Worm (Caenorhabditis elegans): ENCODE data around the gene ugt-22.

The ugt-22 gene

DNA sequence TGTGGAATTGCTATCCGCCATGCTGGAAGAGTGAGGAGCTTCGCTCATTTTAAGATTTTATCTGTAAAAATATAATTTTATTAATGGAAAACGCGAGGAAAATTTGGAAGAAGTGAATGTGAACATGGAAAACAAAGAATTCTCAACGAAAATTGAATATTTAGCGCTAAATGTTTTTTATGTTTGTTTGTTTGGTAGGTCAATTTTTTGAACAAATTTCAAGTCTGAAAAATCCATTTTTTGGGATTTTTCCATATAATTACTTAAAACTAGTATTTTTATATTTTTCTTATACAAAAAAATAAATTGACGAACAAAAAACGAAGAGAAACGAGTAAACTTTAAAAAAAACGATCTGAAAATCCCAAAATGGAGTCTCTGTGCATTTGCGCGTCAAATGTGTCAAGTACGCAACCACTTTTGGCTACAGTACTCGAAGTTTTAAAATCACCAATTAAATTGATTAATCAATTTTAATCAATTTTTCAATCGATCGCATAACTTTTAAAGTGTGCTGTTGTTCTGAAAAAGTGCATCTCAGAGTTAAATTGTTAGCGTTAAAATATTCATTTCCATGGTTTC is 27.9 kb downstream of the ugt-22 start, which contains the start of gene fbxa-215:
Gene fbxa-215, minus strand, starts transcription at position 61 of the 582 bp plus-strand sequence.
- TF ChIP-seq aly-2 (tag; optimal IDR thresholded peaks at IDR 0.05) = no peak
- no peak for TF ChIP-seq ztf-1 (GFP tag; conservative IDR thresholded peaks at IDR 0.05)
- TF ChIP-seq crh-2 (tag; optimal IDR thresholded peaks at IDR 0.05) = no peak
- no peak for TF ChIP-seq nhr-77 (tag; optimal IDR thresholded peaks at IDR 0.05)
- no peak for TF ChIP-seq Y55F3AM.14 (GFP tag; optimal IDR thresholded peaks at IDR 0.05)
- no peak for TF ChIP-seq lin-13 (GFP tag; optimal IDR thresholded peaks at IDR 0.05)
- no peak for TF ChIP-seq gmeb-1 (tag; optimal IDR thresholded peaks at IDR 0.05)
- TF ChIP-seq C34F6.9 (tag; optimal IDR thresholded peaks at IDR 0.05) = no peak
- no peak for TF ChIP-seq skn-1 (tag; optimal IDR thresholded peaks at IDR 0.05)
- TF ChIP-seq lsy-2 (tag; optimal IDR thresholded peaks at IDR 0.05) = no peak
- TF ChIP-seq nhr-129 (tag; optimal IDR thresholded peaks at IDR 0.05) = no peak
- no peak for TF ChIP-seq nhr-23 (tag; optimal IDR thresholded peaks at IDR 0.05)
- no peak for TF ChIP-seq ceh-82 (tag; optimal IDR thresholded peaks at IDR 0.05)
- no peak for TF ChIP-seq sma-9 (GFP tag; optimal IDR thresholded peaks at IDR 0.05)
- no peak for TF ChIP-seq sma-9 (tag; optimal IDR thresholded peaks at IDR 0.05)
- TF ChIP-seq elt-1 (tag; optimal IDR thresholded peaks at IDR 0.05) = no peak

DNA sequence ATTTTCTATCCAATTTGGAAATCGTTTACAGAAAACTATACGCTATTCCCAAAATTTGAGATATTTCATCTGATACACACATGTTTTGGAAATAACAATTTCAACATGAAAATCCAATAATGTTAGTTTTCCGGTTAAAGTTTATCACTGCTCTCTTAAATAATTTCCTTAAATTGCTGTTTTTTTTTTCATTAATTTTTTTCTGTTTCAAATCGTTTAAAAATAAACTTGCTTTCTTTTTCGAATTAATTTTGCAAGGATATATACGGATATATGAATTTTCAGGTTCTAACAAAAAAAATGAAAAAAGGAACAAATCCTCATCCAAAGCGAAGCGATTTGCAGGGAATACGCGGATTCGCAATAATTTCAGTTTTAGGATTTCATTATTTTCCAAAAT is 34.4 kb downstream of the ugt-22 start, which contains the start of gene oac-48:
Gene oac-48, plus strand, starts transcription at position 301 of the 400 bp plus-strand sequence.
- TF ChIP-seq F13H6.1 (tag; optimal IDR thresholded peaks at IDR 0.05) (no peak), nhr-77 (tag; optimal IDR thresholded peaks at IDR 0.05) (no peak), fos-1 (tag; optimal IDR thresholded peaks at IDR 0.05) (no peak), mbf-1 (tag; optimal IDR thresholded peaks at IDR 0.05) (no peak), ztf-11 (tag; optimal IDR thresholded peaks at IDR 0.05) (no peak), sem-4 (tag; optimal IDR thresholded peaks at IDR 0.05) (no peak), lin-11 (tag; optimal IDR thresholded peaks at IDR 0.05) (no peak), gmeb-1 (tag; optimal IDR thresholded peaks at IDR 0.05) (no peak), ceh-16 (tag; optimal IDR thresholded peaks at IDR 0.05) (no peak), lin-13 (GFP tag; optimal IDR thresholded peaks at IDR 0.05) (no peak), nhr-11 (tag; optimal IDR thresholded peaks at IDR 0.05) (no peak), snpc-4 (tag; optimal IDR thresholded peaks at IDR 0.05) (no peak), nhr-21 (tag; optimal IDR thresholded peaks at IDR 0.05) (no peak), egl-27 (tag; optimal IDR thresholded peaks at IDR 0.05) (no peak), alr-1 (tag; optimal IDR thresholded peaks at IDR 0.05) (no peak), ceh-82 (tag; optimal IDR thresholded peaks at IDR 0.05) (no peak), zag-1 (tag; optimal IDR thresholded peaks at IDR 0.05) (no peak), nhr-237 (tag; optimal IDR thresholded peaks at IDR 0.05) (no peak)

DNA sequence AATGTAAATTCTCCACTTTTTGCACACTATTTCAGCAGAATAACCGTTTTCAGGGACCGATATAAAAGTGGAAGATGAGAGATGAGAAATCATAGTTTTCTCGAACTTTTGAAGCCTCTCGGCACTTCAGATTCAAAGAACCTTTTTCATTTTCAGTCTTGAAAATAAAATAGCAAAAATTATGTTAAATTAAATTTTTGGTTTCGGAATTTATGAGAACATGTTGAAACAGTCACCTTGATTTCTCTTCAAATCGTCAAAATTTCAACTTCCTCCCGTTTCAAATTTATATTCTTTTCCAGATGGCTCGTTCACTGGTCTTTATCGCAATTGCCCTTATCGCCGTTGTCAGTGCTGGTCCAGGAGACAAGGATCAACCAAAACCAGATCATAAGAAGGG is 39.6 kb downstream of the ugt-22 start, which contains the start of gene srlf-26:
Gene srlf-26, plus strand, starts transcription at position 301 of the 400 bp plus-strand sequence.
- no peak for TF ChIP-seq nhr-6 (tag; optimal IDR thresholded peaks at IDR 0.05)
- no peak for TF ChIP-seq egl-27 (tag; optimal IDR thresholded peaks at IDR 0.05)
- TF ChIP-seq nhr-237 (tag; optimal IDR thresholded peaks at IDR 0.05) = no peak
- TF ChIP-seq lsy-2 (tag; optimal IDR thresholded peaks at IDR 0.05) = no peak
- TF ChIP-seq blmp-1 (tag; optimal IDR thresholded peaks at IDR 0.05; ENCODE audit: insufficient read depth) = no peak
- TF ChIP-seq C34F6.9 (tag; optimal IDR thresholded peaks at IDR 0.05) = no peak

DNA sequence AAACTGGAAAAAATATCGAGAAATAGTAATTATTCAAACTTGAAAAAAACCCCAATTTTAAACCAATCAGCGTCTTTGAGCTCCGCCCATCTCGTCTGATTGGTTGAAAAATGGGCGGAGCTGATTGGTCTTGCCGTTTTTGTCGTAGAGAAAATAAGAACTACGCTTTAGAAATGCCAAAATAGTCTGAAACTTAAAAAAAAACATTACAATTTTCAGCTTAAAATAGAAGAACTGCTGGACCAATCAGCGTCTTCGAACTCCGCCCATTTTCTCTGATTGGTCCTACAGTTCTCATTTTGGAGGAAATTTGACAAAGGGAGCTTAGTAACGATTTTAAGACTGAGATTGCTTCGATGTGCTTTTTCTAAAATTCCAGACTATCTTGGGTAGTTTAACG is 40.4 kb downstream of the ugt-22 start:
- no peak for TF ChIP-seq blmp-1 (tag; optimal IDR thresholded peaks at IDR 0.05; ENCODE audit: insufficient read depth)

DNA sequence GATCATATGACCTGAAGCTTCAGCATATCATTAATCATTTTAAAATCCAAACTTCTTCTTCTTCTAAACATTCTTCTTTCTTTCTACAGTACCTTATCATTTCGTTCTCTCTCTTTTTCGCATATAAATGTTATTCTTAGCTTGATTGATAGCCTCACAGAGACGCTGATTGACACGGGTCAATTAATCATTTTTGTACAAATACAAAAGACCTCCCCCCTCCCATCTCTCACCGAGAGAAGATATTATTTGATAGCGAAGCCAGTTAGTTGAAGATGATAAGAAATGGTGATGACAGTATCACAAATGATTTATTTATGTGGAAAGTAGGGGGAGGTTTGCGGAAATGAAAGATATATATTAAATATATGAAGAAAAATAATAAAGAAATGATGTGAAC is 43.7 kb downstream of the ugt-22 start:
- TF ChIP-seq C34F6.9 (tag; optimal IDR thresholded peaks at IDR 0.05) (no peak), snpc-4 (tag; optimal IDR thresholded peaks at IDR 0.05) (no peak), crh-2 (tag; optimal IDR thresholded peaks at IDR 0.05) (peak; percentile 57), nhr-77 (tag; optimal IDR thresholded peaks at IDR 0.05) (no peak), aly-2 (tag; optimal IDR thresholded peaks at IDR 0.05) (no peak), sma-3 (GFP tag; optimal IDR thresholded peaks at IDR 0.05) (peak; percentile 83), unc-39 (tag; optimal IDR thresholded peaks at IDR 0.05) (no peak), ceh-82 (tag; optimal IDR thresholded peaks at IDR 0.05) (no peak), gmeb-1 (tag; optimal IDR thresholded peaks at IDR 0.05) (peak; percentile 47), lin-11 (tag; optimal IDR thresholded peaks at IDR 0.05) (no peak), elt-3 (tag; optimal IDR thresholded peaks at IDR 0.05) (no peak), nhr-25 (tag; optimal IDR thresholded peaks at IDR 0.05) (peak; percentile 89), ztf-4 (tag; optimal IDR thresholded peaks at IDR 0.05) (no peak), nhr-12 (tag; optimal IDR thresholded peaks at IDR 0.05) (no peak), nhr-21 (tag; optimal IDR thresholded peaks at IDR 0.05) (peak; percentile 91), dmd-4 (tag; optimal IDR thresholded peaks at IDR 0.05) (no peak), F13H6.1 (tag; optimal IDR thresholded peaks at IDR 0.05) (peak; percentile 17), lsy-2 (tag; optimal IDR thresholded peaks at IDR 0.05) (peak in 1 of 2 experiments; percentile 68), Y55F3AM.14 (GFP tag; optimal IDR thresholded peaks at IDR 0.05) (no peak), ZK546.5 (tag; optimal IDR thresholded peaks at IDR 0.05) (no peak), unc-62 (GFP tag; optimal IDR thresholded peaks at IDR 0.05) (peak; percentile 86), mab-5 (tag; optimal IDR thresholded peaks at IDR 0.05) (peak; percentile 89), nhr-237 (tag; optimal IDR thresholded peaks at IDR 0.05) (no peak), blmp-1 (tag; optimal IDR thresholded peaks at IDR 0.05; ENCODE audit: insufficient read depth) (peak; percentile 34), skn-1 (tag; optimal IDR thresholded peaks at IDR 0.05) (no peak), ztf-11 (tag; optimal IDR thresholded peaks at IDR 0.05) (no peak), ceh-16 (tag; optimal IDR thresholded peaks at IDR 0.05) (no peak), nhr-129 (tag; optimal IDR thresholded peaks at IDR 0.05) (peak; percentile 13), unc-55 (GFP tag; optimal IDR thresholded peaks at IDR 0.05) (no peak)

Data from whole organism, L2 larva.